Worm (Caenorhabditis elegans) whole organism, L1 larva: ENCODE data around the gene gstk-1.

Experiments used
- F16B12.6 ChIP-seq: fragments of 150-350 bp; optimal IDR thresholded peaks from 2 replicates; lab custom pipeline; 2014; ENCODE audit warnings: missing biosample characterization, missing genetic modification characterization
- Y116A8C.19 ChIP-seq: sonication (generic microtip); optimal IDR thresholded peaks from 2 replicates; lab custom pipeline; 2016; ENCODE audit warnings: missing compliant biosample characterization, missing genetic modification characterization, borderline replicate concordance
- aha-1 ChIP-seq: fragments of 150-350 bp; optimal IDR thresholded peaks from 2 replicates; lab custom pipeline; 2014; ENCODE audit warnings: missing biosample characterization, missing genetic modification characterization
- alr-1 ChIP-seq: fragments of 200-800 bp; sonication (Bioruptor generic); optimal IDR thresholded peaks from 2 replicates; lab custom pipeline; 2018; ENCODE audit warnings: borderline replicate concordance, mild to moderate bottlenecking, missing genetic modification characterization, missing compliant biosample characterization
- aly-2 ChIP-seq: fragments of 150-350 bp; optimal IDR thresholded peaks from 2 replicates; lab custom pipeline; 2014; ENCODE audit warnings: missing biosample characterization, missing genetic modification characterization
- blmp-1 ChIP-seq: fragments of 150-350 bp; optimal IDR thresholded peaks from 2 replicates; lab custom pipeline; 2014; ENCODE audit warnings: missing biosample characterization, missing genetic modification characterization
- ceh-63 ChIP-seq: fragments of 200-800 bp; sonication (Bioruptor generic); optimal IDR thresholded peaks from 2 replicates; lab custom pipeline; 2018; ENCODE audit warnings: mild to moderate bottlenecking, missing genetic modification characterization, missing compliant biosample characterization
- ceh-8 ChIP-seq: fragments of 200-800 bp; sonication (Bioruptor generic); optimal IDR thresholded peaks from 2 replicates; lab custom pipeline; 2018; ENCODE audit warnings: mild to moderate bottlenecking, missing genetic modification characterization, moderate library complexity, missing compliant biosample characterization
- ceh-82 ChIP-seq, 3 experiments: fragments of 150-350 bp in 1 of 3; sonication (generic microtip) in 2 of 3; optimal IDR thresholded peaks; 2 replicates each; lab custom pipeline; 2014 to 2017; ENCODE audit warnings: missing biosample characterization in 3 of 3, missing genetic modification characterization in 3 of 3
- ceh-88 ChIP-seq: fragments of 200-800 bp; sonication (Bioruptor generic); IDR thresholded peaks from 2 replicates; pipeline ENCODE4 v1.3.6; 2022; ENCODE audit warnings: missing genetic modification characterization, missing compliant biosample characterization
- ceh-90 ChIP-seq: sonication (generic microtip); optimal IDR thresholded peaks from 2 replicates; lab custom pipeline; 2016; ENCODE audit warnings: missing genetic modification characterization, missing compliant biosample characterization
- ces-1 ChIP-seq: fragments of 150-350 bp; optimal IDR thresholded peaks from 2 replicates; lab custom pipeline; 2014; ENCODE audit warnings: missing biosample characterization, missing genetic modification reagents, missing genetic modification characterization
- efl-1 ChIP-seq, 4 experiments: fragments of 150-350 bp; optimal IDR thresholded peaks in 3 of 4; peaks in 1 of 4; 1 replicate in 1 of 4; 2 replicates in 3 of 4; lab custom pipeline; 2014; ENCODE audit warnings: missing biosample characterization in 2 of 4, missing genetic modification characterization in 2 of 4, missing genetic modification reagents in 2 of 4
- efl-3 ChIP-seq: fragments of 200-800 bp; sonication (Bioruptor generic); optimal IDR thresholded peaks from 2 replicates; lab custom pipeline; 2018; ENCODE audit warnings: mild to moderate bottlenecking, missing genetic modification characterization, missing compliant biosample characterization
- egl-13 ChIP-seq: sonication (generic microtip); optimal IDR thresholded peaks from 2 replicates; lab custom pipeline; 2016; ENCODE audit warnings: missing genotype, missing genetic modification reagents, missing genetic modification characterization, missing compliant biosample characterization
- elt-3 ChIP-seq, 6 experiments: fragments of 150-350 bp in 1 of 6; sonication (generic microtip); optimal IDR thresholded peaks; 2 replicates each; lab custom pipeline; 2017 to 2018; ENCODE audit warnings: missing biosample characterization in 6 of 6, missing genetic modification characterization in 6 of 6, inconsistent platforms in 1 of 6
- grh-1 ChIP-seq: fragments of 200-800 bp; sonication (Bioruptor generic); IDR thresholded peaks from 2 replicates; pipeline ENCODE4 v1.3.6; 2022; ENCODE audit warnings: missing genetic modification reagents, missing genetic modification characterization, missing compliant biosample characterization
- hlh-17 ChIP-seq: fragments of 200-800 bp; sonication (Bioruptor generic); optimal IDR thresholded peaks from 2 replicates; lab custom pipeline; 2018; ENCODE audit warnings: missing genetic modification characterization, mild to moderate bottlenecking, missing compliant biosample characterization, moderate library complexity, borderline replicate concordance
- hlh-4 ChIP-seq: sonication (generic microtip); optimal IDR thresholded peaks from 2 replicates; lab custom pipeline; 2016; ENCODE audit warnings: mild to moderate bottlenecking, missing genetic modification characterization, missing compliant biosample characterization
- hpl-2 ChIP-seq: fragments of 150-350 bp; optimal IDR thresholded peaks from 2 replicates; lab custom pipeline; 2014; ENCODE audit warnings: missing biosample characterization, missing genetic modification reagents, missing genetic modification characterization
- isw-1 ChIP-seq: fragments of 200-800 bp; sonication (Bioruptor generic); IDR thresholded peaks from 2 replicates; pipeline ENCODE4 v1.3.6; 2022; ENCODE audit warnings: missing genetic modification characterization, missing compliant biosample characterization
- lin-13 ChIP-seq: fragments of 150-350 bp; optimal IDR thresholded peaks from 2 replicates; lab custom pipeline; 2014; ENCODE audit warnings: missing biosample characterization, missing genetic modification reagents, missing genetic modification characterization
- lin-14 ChIP-seq: fragments of 200-800 bp; sonication (Bioruptor generic); optimal IDR thresholded peaks from 2 replicates; lab custom pipeline; 2018; ENCODE audit warnings: mild to moderate bottlenecking, missing genetic modification characterization, moderate library complexity, missing compliant biosample characterization
- lin-15B ChIP-seq: fragments of 150-350 bp; sonication (generic microtip); optimal IDR thresholded peaks from 3 replicates; lab custom pipeline; 2014; ENCODE audit warnings: missing biosample characterization, missing genetic modification characterization
- lin-35 ChIP-seq, 2 experiments: fragments of 150-350 bp; optimal IDR thresholded peaks; 2 replicates each; lab custom pipeline; 2014; ENCODE audit warnings: missing biosample characterization in 2 of 2, missing genetic modification characterization in 2 of 2, missing genetic modification reagents in 2 of 2
- lir-3 ChIP-seq: sonication (generic microtip); optimal IDR thresholded peaks from 2 replicates; lab custom pipeline; 2016; ENCODE audit warnings: mild to moderate bottlenecking, missing genetic modification characterization, moderate library complexity, missing compliant biosample characterization; ENCODE audit not compliant: poor library complexity
- lsy-2 ChIP-seq, 2 experiments: fragments of 150-350 bp; optimal IDR thresholded peaks; 2 replicates each; lab custom pipeline; 2014; ENCODE audit warnings: missing biosample characterization in 2 of 2, missing genetic modification characterization in 2 of 2
- mab-9 ChIP-seq: fragments of 200-800 bp; sonication (Bioruptor generic); IDR thresholded peaks from 2 replicates; pipeline ENCODE4 v1.3.6; 2022; ENCODE audit warnings: missing genetic modification reagents, missing genetic modification characterization, missing compliant biosample characterization
- mep-1 ChIP-seq: fragments of 150-350 bp; optimal IDR thresholded peaks from 2 replicates; lab custom pipeline; 2014; ENCODE audit warnings: missing biosample characterization, missing genetic modification characterization
- nhr-12 ChIP-seq: sonication (generic microtip); optimal IDR thresholded peaks from 2 replicates; lab custom pipeline; 2017; ENCODE audit warnings: missing biosample characterization, missing genetic modification characterization
- nhr-19 ChIP-seq: fragments of 200-800 bp; sonication (Bioruptor generic); conservative IDR thresholded peaks from 2 replicates; pipeline ENCODE4 v1.3.6; 2022; ENCODE audit warnings: missing genetic modification characterization, missing compliant biosample characterization
- nhr-20 ChIP-seq: sonication (generic microtip); optimal IDR thresholded peaks from 2 replicates; lab custom pipeline; 2016; ENCODE audit warnings: mild to moderate bottlenecking, missing genetic modification characterization, missing compliant biosample characterization
- nhr-71 ChIP-seq: sonication (generic microtip); optimal IDR thresholded peaks from 2 replicates; lab custom pipeline; 2016; ENCODE audit warnings: mild to moderate bottlenecking, missing genetic modification characterization, moderate library complexity, missing compliant biosample characterization
- nhr-76 ChIP-seq: sonication (generic microtip); optimal IDR thresholded peaks from 2 replicates; lab custom pipeline; 2017; ENCODE audit warnings: missing biosample characterization, missing genetic modification characterization
- nhr-77 ChIP-seq: fragments of 150-350 bp; optimal IDR thresholded peaks from 2 replicates; lab custom pipeline; 2014; ENCODE audit warnings: missing biosample characterization, missing genetic modification characterization
- nhr-84 ChIP-seq: sonication (generic microtip); optimal IDR thresholded peaks from 2 replicates; lab custom pipeline; 2017; ENCODE audit warnings: missing biosample characterization, missing genetic modification characterization
- nhr-90 ChIP-seq: sonication (generic microtip); optimal IDR thresholded peaks from 2 replicates; lab custom pipeline; 2016; ENCODE audit warnings: mild to moderate bottlenecking, missing genetic modification characterization, missing compliant biosample characterization; ENCODE audit not compliant: poor library complexity
- rnt-1 ChIP-seq: sonication (generic microtip); optimal IDR thresholded peaks from 2 replicates; lab custom pipeline; 2016; ENCODE audit warnings: mild to moderate bottlenecking, missing genetic modification characterization, moderate library complexity, missing compliant biosample characterization
- snpc-4 ChIP-seq: fragments of 150-350 bp; optimal IDR thresholded peaks from 2 replicates; lab custom pipeline; 2014; ENCODE audit warnings: missing biosample characterization, missing genetic modification characterization
- sox-4 ChIP-seq: sonication (generic microtip); optimal IDR thresholded peaks from 2 replicates; lab custom pipeline; 2016; ENCODE audit warnings: missing genetic modification characterization, missing compliant biosample characterization
- sup-37 ChIP-seq: fragments of 200-800 bp; sonication (Bioruptor generic); optimal IDR thresholded peaks from 2 replicates; lab custom pipeline; 2018; ENCODE audit warnings: mild to moderate bottlenecking, missing genetic modification characterization, missing compliant biosample characterization
- swsn-7 ChIP-seq: sonication (generic microtip); optimal IDR thresholded peaks from 2 replicates; lab custom pipeline; 2016; ENCODE audit warnings: missing genetic modification characterization, missing compliant biosample characterization
- tbx-2 ChIP-seq: sonication (generic microtip); optimal IDR thresholded peaks from 2 replicates; lab custom pipeline; 2016; ENCODE audit warnings: missing genetic modification characterization, missing compliant biosample characterization
- tlp-1 ChIP-seq: fragments of 150-350 bp; optimal IDR thresholded peaks from 2 replicates; lab custom pipeline; 2014; ENCODE audit warnings: missing biosample characterization, missing genetic modification characterization
- unc-30 ChIP-seq: sonication (generic microtip); optimal IDR thresholded peaks from 2 replicates; lab custom pipeline; 2017; ENCODE audit warnings: missing biosample characterization, missing genetic modification characterization
- unc-86 ChIP-seq: sonication (generic microtip); optimal IDR thresholded peaks from 2 replicates; lab custom pipeline; 2016; ENCODE audit warnings: missing genetic modification characterization, missing compliant biosample characterization
- vab-15 ChIP-seq: sonication (generic microtip); optimal IDR thresholded peaks from 2 replicates; lab custom pipeline; 2017; ENCODE audit warnings: missing genotype, mild to moderate bottlenecking, missing genetic modification characterization, missing compliant biosample characterization
- xbp-1 ChIP-seq: sonication (generic microtip); optimal IDR thresholded peaks from 2 replicates; lab custom pipeline; 2016; ENCODE audit warnings: missing genetic modification characterization, missing compliant biosample characterization
- zip-4 ChIP-seq: fragments of 200-800 bp; sonication (Bioruptor generic); optimal IDR thresholded peaks from 2 replicates; lab custom pipeline; 2018; ENCODE audit warnings: mild to moderate bottlenecking, missing genetic modification characterization, moderate library complexity, missing compliant biosample characterization

The gstk-1 gene

ce11 chrII:9667382-9667781 lies 10.9 kb downstream of the gstk-1 start, which contains the start of gene ZK1320.11:
TSS of gene ZK1320.11 (plus strand) at chrII:9667624.
- TF ChIP-seq aha-1 (tag; lab: Kevin White, UChicago): no peak
- no peak for TF ChIP-seq sup-37 (GFP tag; lab: Kevin White, UChicago)
- TF ChIP-seq rnt-1 (tag; lab: Kevin White, UChicago): no peak
- TF ChIP-seq hpl-2 (GFP tag; lab: Kevin White, UChicago): no peak
- TF ChIP-seq ceh-82 (tag; optimal IDR thresholded peaks at IDR 0.05; lab: Kevin White, UChicago): peak in 1 of 3 experiments; percentile 9
- TF ChIP-seq vab-15 (tag; lab: Kevin White, UChicago): no peak
- TF ChIP-seq lin-14 (GFP tag; lab: Kevin White, UChicago): peak; percentile 5
- TF ChIP-seq nhr-77 (tag; lab: Kevin White, UChicago): no peak
- TF ChIP-seq lin-35 (GFP tag; optimal IDR thresholded peaks at IDR 0.05; lab: Kevin White, UChicago): no peak
- peak; percentile 22 for TF ChIP-seq hlh-4 (tag; lab: Kevin White, UChicago)
- TF ChIP-seq grh-1 (GFP tag; lab: Robert Waterston, UW): no peak
- no peak for TF ChIP-seq alr-1 (tag; lab: Kevin White, UChicago)
- peak in 1 of 2 experiments; percentile 58 for TF ChIP-seq lsy-2 (tag; optimal IDR thresholded peaks at IDR 0.05; lab: Kevin White, UChicago)
- peak; percentile 25 for TF ChIP-seq nhr-71 (tag; lab: Kevin White, UChicago)
- TF ChIP-seq efl-1 (optimal IDR thresholded peaks at IDR 0.05; lab: Kevin White, UChicago): peak; percentile 21 to 27
- TF ChIP-seq efl-1 (GFP tag; optimal IDR thresholded peaks at IDR 0.05 in 1 of 2; lab: Kevin White, UChicago): no peak

- TF ChIP-seq tlp-1 (tag; lab: Kevin White, UChicago) (no peak), lin-15B (tag; lab: Kevin White, UChicago) (peak; percentile 24), xbp-1 (tag; lab: Kevin White, UChicago) (peak; percentile 66), nhr-84 (tag; lab: Kevin White, UChicago) (no peak), nhr-90 (peak; percentile 50), mep-1 (no peak), ceh-8 (GFP tag; lab: Kevin White, UChicago) (no peak), nhr-20 (peak; percentile 79), nhr-12 (tag; lab: Kevin White, UChicago) (no peak), ceh-88 (0 out of 2 replicates have a peak, but pooled peaks have one; percentile 15), unc-30 (tag; lab: Kevin White, UChicago) (no peak), hlh-17 (GFP tag; lab: Kevin White, UChicago) (no peak), sup-37 (GFP tag; lab: Kevin White, UChicago) (no peak), aly-2 (tag; lab: Kevin White, UChicago) (peak; percentile 31), blmp-1 (tag; lab: Kevin White, UChicago) (no peak), grh-1 (GFP tag; lab: Robert Waterston, UW) (no peak), tbx-2 (peak; percentile 71), lir-3 (tag; lab: Kevin White, UChicago) (peak; percentile 54), nhr-19 (GFP tag; lab: Robert Waterston, UW) (peak; percentile 74), elt-3 (tag; optimal IDR thresholded peaks at IDR 0.05; lab: Kevin White, UChicago) (peak in 1 of 6 experiments; percentile 6), ceh-90 (tag; lab: Kevin White, UChicago) (peak; percentile 16), efl-1 (optimal IDR thresholded peaks at IDR 0.05; lab: Kevin White, UChicago) (peak; percentile 60 to 76), efl-1 (GFP tag; optimal IDR thresholded peaks at IDR 0.05 in 1 of 2; lab: Kevin White, UChicago) (peak; percentile 65 to 97), isw-1 (peak; percentile 33), snpc-4 (peak; percentile 33), rnt-1 (tag; lab: Kevin White, UChicago) (peak; percentile 62), Y116A8C.19 (no peak), sox-4 (no peak), nhr-71 (tag; lab: Kevin White, UChicago) (peak; percentile 76), ces-1 (no peak), ceh-63 (GFP tag; lab: Kevin White, UChicago) (no peak), lin-13 (peak; percentile 25), mab-9 (no peak), F16B12.6 (tag; lab: Kevin White, UChicago) (peak; percentile 31), unc-86 (tag; lab: Kevin White, UChicago) (peak; percentile 20), swsn-7 (peak; percentile 71), zip-4 (GFP tag; lab: Kevin White, UChicago) (no peak), egl-13 (peak; percentile 8), efl-3 (GFP tag; lab: Kevin White, UChicago) (no peak), nhr-76 (tag; lab: Kevin White, UChicago) (no peak)
Measured at ce11 chrII:9668959-9669358, 12.5 kb downstream of the gstk-1 start, which contains the start of gene taf-8. TSS of gene taf-8 (plus strand) at chrII:9669318.
